Fruit fly (Drosophila melanogaster): ENCODE data around the gene CG15456.

The CG15456 gene

DNA sequence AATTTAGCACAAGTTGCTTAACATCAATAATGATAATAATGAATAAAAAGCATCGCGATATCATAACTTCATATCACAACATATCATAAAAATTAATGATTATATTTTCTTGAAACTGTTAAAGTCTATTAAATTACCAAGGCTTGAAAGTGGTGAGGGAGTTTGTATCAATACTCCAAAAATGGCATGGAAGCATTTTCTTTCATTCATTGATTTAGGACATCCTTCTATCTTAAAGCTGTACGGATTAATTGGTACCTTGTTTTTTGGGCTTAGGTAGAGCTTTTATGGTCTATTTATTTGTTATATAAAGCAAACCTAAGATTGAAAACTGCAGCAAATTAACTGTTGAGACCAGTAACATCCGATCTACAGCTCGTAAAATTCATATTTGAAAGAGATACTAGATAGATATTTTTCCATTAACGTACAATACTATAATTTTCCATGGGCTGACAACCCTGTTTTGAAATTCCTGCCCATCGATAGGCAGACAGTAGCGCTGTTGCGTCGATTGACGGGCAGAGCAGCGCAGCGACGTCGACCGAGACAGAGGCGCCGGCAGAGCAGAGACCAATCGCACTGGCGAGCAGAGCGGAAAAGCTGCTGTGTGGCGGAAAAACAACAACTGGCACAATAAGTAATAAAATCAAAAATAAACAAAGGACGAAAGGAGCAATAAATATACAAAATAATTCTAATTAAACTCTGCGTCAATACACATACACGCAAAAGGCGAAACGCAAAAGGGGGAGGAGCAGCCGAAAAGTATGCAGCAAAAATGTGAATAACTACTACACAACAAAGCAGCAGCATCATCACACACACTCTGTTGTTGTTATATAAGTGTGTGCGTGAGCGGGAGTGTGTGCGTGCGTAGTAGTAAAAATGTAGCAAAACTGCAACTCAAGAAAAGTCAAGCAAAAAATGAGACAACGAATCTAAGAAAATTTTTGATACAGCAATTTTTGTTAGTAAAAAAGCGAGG is 6.8 kb upstream of the CG15456 start, which contains the start of gene CG1695 (continued):
- TF ChIP-seq CG31441 (GFP tag; IDR thresholded peaks at IDR 0.05) (no peak), CG11723 (GFP tag; optimal IDR thresholded peaks at IDR 0.05) (no peak), pho (GFP tag; optimal IDR thresholded peaks at IDR 0.05) (no peak), pan (optimal IDR thresholded peaks at IDR 0.05) (no peak), pan (GFP tag; optimal IDR thresholded peaks at IDR 0.05 in 1 of 2, IDR thresholded peaks at IDR 0.05 in 1 of 2) (no peak), MESR4 (GFP tag; optimal IDR thresholded peaks at IDR 0.05) (no peak), CG7372 (GFP tag; IDR thresholded peaks at IDR 0.05) (no peak), CG6765 (GFP tag; optimal IDR thresholded peaks at IDR 0.05) (no peak), E2f2 (GFP tag; IDR thresholded peaks at IDR 0.05) (peak; percentile 35; the same call in 1 of the 2 replicates), CG18262 (tag; optimal IDR thresholded peaks at IDR 0.05) (peak; percentile 17), pfk (GFP tag; optimal IDR thresholded peaks at IDR 0.05) (no peak), exex (tag; optimal IDR thresholded peaks at IDR 0.05) (no peak), D19A (tag; optimal IDR thresholded peaks at IDR 0.05) (no peak), E2f1 (GFP tag; IDR thresholded peaks at IDR 0.05) (no peak), CG1233 (GFP tag; optimal IDR thresholded peaks at IDR 0.05) (no peak), NFAT (GFP tag; IDR thresholded peaks at IDR 0.05) (no peak), slbo (GFP tag; IDR thresholded peaks at IDR 0.05) (peak; percentile 50; the same call in 1 of the 2 replicates), CG17612 (GFP tag; IDR thresholded peaks at IDR 0.05) (no peak), CG8290 (GFP tag; optimal IDR thresholded peaks at IDR 0.05) (no peak), CG8290 (tag; optimal IDR thresholded peaks at IDR 0.05) (peak in 1 of 2 experiments; percentile 51), bowl (GFP tag; IDR thresholded peaks at IDR 0.05) (no peak), sqz (GFP tag; optimal IDR thresholded peaks at IDR 0.05) (no peak), Oli (tag; optimal IDR thresholded peaks at IDR 0.05) (peak; percentile 27), fd102C (GFP tag; optimal IDR thresholded peaks at IDR 0.05) (no peak), ind (GFP tag; optimal IDR thresholded peaks at IDR 0.05) (no peak), Fer2 (tag; optimal IDR thresholded peaks at IDR 0.05) (no peak), az2 (GFP tag; optimal IDR thresholded peaks at IDR 0.05) (no peak), CG14441 (GFP tag; IDR thresholded peaks at IDR 0.05) (no peak), CG11504 (tag; optimal IDR thresholded peaks at IDR 0.05) (peak; percentile 29), CG13123 (GFP tag; optimal IDR thresholded peaks at IDR 0.05) (no peak), Oaz (GFP tag; IDR thresholded peaks at IDR 0.05) (no peak), CG4617 (GFP tag; optimal IDR thresholded peaks at IDR 0.05; ENCODE audit: borderline replicate concordance) (no peak), CG10462 (GFP tag; optimal IDR thresholded peaks at IDR 0.05) (no peak), CG1529 (GFP tag; optimal IDR thresholded peaks at IDR 0.05) (no peak), gcm2 (GFP tag; optimal IDR thresholded peaks at IDR 0.05) (no peak), sna (GFP tag; IDR thresholded peaks at IDR 0.05; ENCODE audit: partially characterized antibody) (0 out of 2 replicates have a peak, but pooled peaks have one; percentile 38), zen2 (GFP tag; IDR thresholded peaks at IDR 0.05; ENCODE audit: partially characterized antibody) (no peak; the same call in 2 of the 3 replicates), CG10431 (GFP tag; optimal IDR thresholded peaks at IDR 0.05) (no peak), grau (tag; optimal IDR thresholded peaks at IDR 0.05) (peak; percentile 27), Nf-YA (GFP tag; IDR thresholded peaks at IDR 0.05) (no peak), CG17186 (GFP tag; optimal IDR thresholded peaks at IDR 0.05) (no peak), unc-4 (GFP tag; IDR thresholded peaks at IDR 0.05; ENCODE audit: partially characterized antibody) (peak; percentile 39; the same call in 1 of the 2 replicates), C15 (GFP tag; IDR thresholded peaks at IDR 0.05) (no peak), CG10321 (GFP tag; IDR thresholded peaks at IDR 0.05) (no peak), B-H1 (GFP tag; IDR thresholded peaks at IDR 0.05) (no peak), CG12942 (GFP tag; optimal IDR thresholded peaks at IDR 0.05) (no peak), knrl (GFP tag; IDR thresholded peaks at IDR 0.05; ENCODE audit: partially characterized antibody) (no peak), Ets65A (GFP tag) (no peak), tx (GFP tag; optimal IDR thresholded peaks at IDR 0.05) (no peak), repo (GFP tag; optimal IDR thresholded peaks at IDR 0.05) (no peak)

All from whole organism, embryonic.